Worm (Caenorhabditis elegans): ENCODE data around the gene B0280.17.

B0280.17 gene

DNA sequence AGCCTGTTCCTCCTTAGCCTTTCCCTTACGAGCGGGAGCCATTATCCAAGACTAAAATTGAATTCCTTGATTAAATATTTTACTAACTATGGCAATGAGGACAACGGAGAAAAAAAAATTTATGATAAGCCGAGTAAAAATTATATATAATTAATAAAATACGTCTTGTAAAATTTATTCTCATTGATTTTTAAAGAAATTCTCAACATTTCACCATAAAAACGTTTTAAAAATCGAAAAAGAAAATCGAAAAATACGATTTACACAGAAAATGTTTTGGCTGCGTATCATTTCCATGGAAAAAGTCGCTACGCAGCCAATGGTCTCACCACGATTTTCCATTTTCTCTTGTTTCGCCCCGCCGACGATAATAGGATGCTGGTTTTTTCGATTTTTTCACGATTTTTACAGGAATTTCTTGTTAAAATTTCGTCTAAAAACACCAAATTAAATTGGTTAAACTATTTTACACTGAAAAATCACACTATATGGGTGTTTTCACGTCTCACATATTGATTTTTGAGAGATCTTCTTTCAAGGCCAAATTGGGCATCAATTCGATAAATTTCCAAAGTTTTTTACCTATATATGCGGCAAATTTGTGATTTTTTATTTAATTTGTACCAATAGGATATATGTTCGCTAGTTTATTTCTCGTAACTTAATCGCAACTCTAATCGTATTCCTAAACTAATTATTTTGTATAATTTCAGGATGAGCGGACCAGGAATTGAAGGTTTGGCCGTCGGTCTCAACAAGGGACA lies 43.8 kb upstream of the B0280.17 start, which contains the start of the genes rps-14 and rpl-36:
rps-14 (minus strand) TSS at position 51 of the 764 bp plus-strand sequence.
rpl-36 (plus strand) TSS at position 714 of the 764 bp plus-strand sequence.
- no peak for TF ChIP-seq F44E2.7 (GFP tag; IDR thresholded peaks at IDR 0.05)
- peak; percentile 95 for TF ChIP-seq dve-1 (tag; optimal IDR thresholded peaks at IDR 0.05; ENCODE audit: insufficient read depth)
- peak; percentile 12 for TF ChIP-seq ces-1 (GFP tag; optimal IDR thresholded peaks at IDR 0.05)
- peak; percentile 9 for TF ChIP-seq zip-2 (tag; optimal IDR thresholded peaks at IDR 0.05)
- TF ChIP-seq lin-39 (tag; optimal IDR thresholded peaks at IDR 0.05): no peak
- peak; percentile 62 for TF ChIP-seq nhr-25 (tag; optimal IDR thresholded peaks at IDR 0.05; ENCODE audit: borderline replicate concordance, insufficient read depth)
- peak; percentile 53; the same call in 1 of the 2 replicates for TF ChIP-seq nhr-42 (GFP tag; IDR thresholded peaks at IDR 0.05)
- TF ChIP-seq nhr-11 (tag; optimal IDR thresholded peaks at IDR 0.05): peak; percentile 81
- TF ChIP-seq T20F7.1 (GFP tag; optimal IDR thresholded peaks at IDR 0.05): peak; percentile 90
- TF ChIP-seq dmd-8 (GFP tag; IDR thresholded peaks at IDR 0.05): no peak
- TF ChIP-seq lim-7 (GFP tag; IDR thresholded peaks at IDR 0.05): no peak
- peak; percentile 17 for TF ChIP-seq snpc-4 (tag; optimal IDR thresholded peaks at IDR 0.05)
- TF ChIP-seq ceh-28 (tag; optimal IDR thresholded peaks at IDR 0.05): no peak
- TF ChIP-seq lin-38 (GFP tag; IDR thresholded peaks at IDR 0.05): peak; percentile 86
- no peak for TF ChIP-seq saeg-2 (GFP tag; IDR thresholded peaks at IDR 0.05)
- TF ChIP-seq egl-43 (GFP tag; IDR thresholded peaks at IDR 0.05): no peak
- no peak for TF ChIP-seq mxl-2 (GFP tag; conservative IDR thresholded peaks at IDR 0.05)
- peak; percentile 92 for TF ChIP-seq mes-2 (tag; optimal IDR thresholded peaks at IDR 0.05; ENCODE audit: poor library complexity, severe bottlenecking)
- no peak for TF ChIP-seq Y48G9A.11 (GFP tag; IDR thresholded peaks at IDR 0.05)
- TF ChIP-seq F10B5.3 (tag; optimal IDR thresholded peaks at IDR 0.05): no peak
- peak; percentile 63; the same call in 1 of the 2 replicates for TF ChIP-seq ceh-20 (GFP tag; IDR thresholded peaks at IDR 0.05)
- TF ChIP-seq ztf-11 (tag; optimal IDR thresholded peaks at IDR 0.05): no peak
- no peak for TF ChIP-seq unc-39 (tag; optimal IDR thresholded peaks at IDR 0.05)
- TF ChIP-seq spr-3 (GFP tag; optimal IDR thresholded peaks at IDR 0.05): peak; percentile 16
- TF ChIP-seq mep-1 (tag; optimal IDR thresholded peaks at IDR 0.05): peak; percentile 91
- TF ChIP-seq lsy-2 (tag; optimal IDR thresholded peaks at IDR 0.05): peak; percentile 43 to 96
- TF ChIP-seq ztf-7 (tag; optimal IDR thresholded peaks at IDR 0.05): peak; percentile 75
- TF ChIP-seq hmg-1.1 (GFP tag; IDR thresholded peaks at IDR 0.05): peak; percentile 62; the same call in 1 of the 2 replicates
- no peak for TF ChIP-seq vab-7 (GFP tag; IDR thresholded peaks at IDR 0.05)
- no peak for TF ChIP-seq daf-12 (tag; optimal IDR thresholded peaks at IDR 0.05)
- TF ChIP-seq nhr-48 (tag; optimal IDR thresholded peaks at IDR 0.05): peak; percentile 35
- no peak for TF ChIP-seq D1046.2 (GFP tag; IDR thresholded peaks at IDR 0.05)
- TF ChIP-seq attf-4 (tag; optimal IDR thresholded peaks at IDR 0.05): no peak
- no peak for TF ChIP-seq daf-19 (GFP tag; conservative IDR thresholded peaks at IDR 0.05)
- peak; percentile 81 for TF ChIP-seq rbr-2 (tag; optimal IDR thresholded peaks at IDR 0.05)
- TF ChIP-seq nhr-10 (tag; optimal IDR thresholded peaks at IDR 0.05): no peak
- TF ChIP-seq ZK546.5 (tag; optimal IDR thresholded peaks at IDR 0.05): peak in 1 of 2 experiments; percentile 85
- TF ChIP-seq ceh-82 (tag; optimal IDR thresholded peaks at IDR 0.05): no peak
- TF ChIP-seq daf-8 (GFP tag; IDR thresholded peaks at IDR 0.05): no peak
- TF ChIP-seq unc-130 (GFP tag; optimal IDR thresholded peaks at IDR 0.05): no peak
- no peak for TF ChIP-seq skn-1 (tag; optimal IDR thresholded peaks at IDR 0.05)
- TF ChIP-seq pqm-1 (tag; optimal IDR thresholded peaks at IDR 0.05): no peak
- peak; percentile 95 for TF ChIP-seq zfp-2 (tag; optimal IDR thresholded peaks at IDR 0.05)
- TF ChIP-seq lin-13 (GFP tag; optimal IDR thresholded peaks at IDR 0.05): peak; percentile 60
- TF ChIP-seq spr-1 (tag; optimal IDR thresholded peaks at IDR 0.05): peak; percentile 65
- TF ChIP-seq php-3 (GFP tag; IDR thresholded peaks at IDR 0.05): no peak
- TF ChIP-seq duxl-1 (tag; optimal IDR thresholded peaks at IDR 0.05; ENCODE audit: poor library complexity): peak; percentile 76
- TF ChIP-seq unc-62 (GFP tag; optimal IDR thresholded peaks at IDR 0.05 in 1 of 2): no peak
- no peak for TF ChIP-seq unc-62 (tag; optimal IDR thresholded peaks at IDR 0.05)
- TF ChIP-seq mxl-3 (GFP tag; optimal IDR thresholded peaks at IDR 0.05): no peak
- TF ChIP-seq dmd-9 (GFP tag; IDR thresholded peaks at IDR 0.05): no peak
